Worm (Caenorhabditis elegans): ENCODE measurements around the gene F54C8.7.

The F54C8.7 gene

ce11 chrIII:9453962-9454361 lies at the start of gene F54C8.7:
TSS of gene F54C8.7 (minus strand) at chrIII:9454062.
- no peak for TF ChIP-seq sma-9 (GFP tag; optimal IDR thresholded peaks at IDR 0.05)
- TF ChIP-seq sma-9 (tag; optimal IDR thresholded peaks at IDR 0.05): no peak
- no peak for TF ChIP-seq ceh-16 (tag; optimal IDR thresholded peaks at IDR 0.05)
- no peak for TF ChIP-seq ZK546.5 (tag; optimal IDR thresholded peaks at IDR 0.05)
- TF ChIP-seq aly-2 (tag; optimal IDR thresholded peaks at IDR 0.05): no peak
- no peak for TF ChIP-seq mbf-1 (tag; optimal IDR thresholded peaks at IDR 0.05)
- TF ChIP-seq nhr-10 (tag; optimal IDR thresholded peaks at IDR 0.05): no peak
- no peak for TF ChIP-seq skn-1 (tag; optimal IDR thresholded peaks at IDR 0.05)
- no peak for TF ChIP-seq elt-3 (tag; optimal IDR thresholded peaks at IDR 0.05)
- no peak for TF ChIP-seq nhr-23 (tag; optimal IDR thresholded peaks at IDR 0.05)
- no peak for TF ChIP-seq unc-39 (tag; optimal IDR thresholded peaks at IDR 0.05)
- TF ChIP-seq snpc-4 (tag; optimal IDR thresholded peaks at IDR 0.05): no peak
- no peak for TF ChIP-seq peb-1 (tag; optimal IDR thresholded peaks at IDR 0.05)
- TF ChIP-seq nhr-25 (tag; optimal IDR thresholded peaks at IDR 0.05): no peak
- TF ChIP-seq elt-1 (tag; optimal IDR thresholded peaks at IDR 0.05): no peak
- TF ChIP-seq C34F6.9 (tag; optimal IDR thresholded peaks at IDR 0.05): no peak

ce11 chrIII:9502155-9502714 lies 48.4 kb upstream of the F54C8.7 start:
- TF ChIP-seq lsy-2 (tag; optimal IDR thresholded peaks at IDR 0.05) (peak in 1 of 2 experiments; percentile 35), nhr-21 (tag; optimal IDR thresholded peaks at IDR 0.05) (peak; percentile 5), nhr-25 (tag; optimal IDR thresholded peaks at IDR 0.05) (no peak), sma-9 (GFP tag; optimal IDR thresholded peaks at IDR 0.05) (peak; percentile 37), sma-9 (tag; optimal IDR thresholded peaks at IDR 0.05) (no peak), ceh-16 (tag; optimal IDR thresholded peaks at IDR 0.05) (no peak), Y55F3AM.14 (GFP tag; optimal IDR thresholded peaks at IDR 0.05) (no peak), F13H6.1 (tag; optimal IDR thresholded peaks at IDR 0.05) (no peak), fos-1 (tag; optimal IDR thresholded peaks at IDR 0.05) (peak; percentile 71), aly-2 (tag; optimal IDR thresholded peaks at IDR 0.05) (no peak), sma-3 (GFP tag; optimal IDR thresholded peaks at IDR 0.05) (peak; percentile 58)

ce11 chrIII:9501072-9501471 lies 47.2 kb upstream of the F54C8.7 start:
- TF ChIP-seq gmeb-1 (tag; optimal IDR thresholded peaks at IDR 0.05) (no peak), nhr-11 (tag; optimal IDR thresholded peaks at IDR 0.05) (no peak), nhr-6 (tag; optimal IDR thresholded peaks at IDR 0.05) (no peak), C34F6.9 (tag; optimal IDR thresholded peaks at IDR 0.05) (peak; percentile 20), lsy-2 (tag; optimal IDR thresholded peaks at IDR 0.05) (peak in 1 of 2 experiments; percentile 23)

- peak; percentile 60 for TF ChIP-seq nhr-129 (tag; optimal IDR thresholded peaks at IDR 0.05)
- peak; percentile 57 for TF ChIP-seq gmeb-1 (tag; optimal IDR thresholded peaks at IDR 0.05)
- no peak for TF ChIP-seq lsy-2 (tag; optimal IDR thresholded peaks at IDR 0.05)
- TF ChIP-seq dmd-4 (tag; optimal IDR thresholded peaks at IDR 0.05): no peak
- TF ChIP-seq nhr-25 (tag; optimal IDR thresholded peaks at IDR 0.05): peak; percentile 50
- TF ChIP-seq sma-3 (GFP tag; optimal IDR thresholded peaks at IDR 0.05): peak; percentile 47
- no peak for TF ChIP-seq crh-2 (tag; optimal IDR thresholded peaks at IDR 0.05)
Measured at ce11 chrIII:9500267-9500666, 46.4 kb upstream of the F54C8.7 start, which contains the start of gene sod-4. TSS of gene sod-4 (minus strand) at chrIII:9500375.

ce11 chrIII:9497412-9497811 lies 43.5 kb upstream of the F54C8.7 start:
- TF ChIP-seq nhr-21 (tag; optimal IDR thresholded peaks at IDR 0.05): no peak
- TF ChIP-seq sem-4 (tag; optimal IDR thresholded peaks at IDR 0.05): no peak
- TF ChIP-seq dmd-4 (tag; optimal IDR thresholded peaks at IDR 0.05): no peak
- TF ChIP-seq ceh-16 (tag; optimal IDR thresholded peaks at IDR 0.05): no peak
- TF ChIP-seq gmeb-1 (tag; optimal IDR thresholded peaks at IDR 0.05): no peak
- no peak for TF ChIP-seq R02D3.7 (tag; optimal IDR thresholded peaks at IDR 0.05)

- no peak for TF ChIP-seq unc-55 (GFP tag; optimal IDR thresholded peaks at IDR 0.05)
- TF ChIP-seq alr-1 (tag; optimal IDR thresholded peaks at IDR 0.05): no peak
- no peak for TF ChIP-seq dmd-4 (tag; optimal IDR thresholded peaks at IDR 0.05)
- TF ChIP-seq ama-1 (optimal IDR thresholded peaks at IDR 0.05): no peak
- no peak for TF ChIP-seq ztf-4 (tag; optimal IDR thresholded peaks at IDR 0.05)
- TF ChIP-seq crh-2 (tag; optimal IDR thresholded peaks at IDR 0.05): no peak
- no peak for TF ChIP-seq zag-1 (tag; optimal IDR thresholded peaks at IDR 0.05)
Measured at ce11 chrIII:9496083-9496482, 42.2 kb upstream of the F54C8.7 start.

Data from whole organism, L2 larva.